Fruit fly (Drosophila melanogaster) whole organism, embryonic: ENCODE results near the gene CAH1.

ENCODE experiments used
- Awh ChIP-seq: fragments of 200-800 bp; sonication (Bioruptor generic); IDR thresholded peaks from 2 replicates; pipeline ENCODE4, ENCODE4 v1.3.6; 2022; ENCODE audit warnings: missing biosample characterization, missing genetic modification characterization
- Bgb ChIP-seq: fragments of 200-800 bp; sonication (Bioruptor generic); IDR thresholded peaks from 2 replicates; pipeline ENCODE4 v1.3.6; 2022; ENCODE audit warnings: missing biosample characterization, missing genetic modification characterization; ENCODE audit not compliant: partially characterized antibody
- CG10431 ChIP-seq: fragments of 200-800 bp; sonication (Bioruptor generic); optimal IDR thresholded peaks from 3 replicates; lab custom pipeline; 2018; ENCODE audit warnings: missing biosample characterization, mild to moderate bottlenecking, missing genetic modification characterization
- CG11560 ChIP-seq: fragments of 200-800 bp; sonication (Bioruptor generic); IDR thresholded peaks from 3 replicates; pipeline ENCODE4 v1.3.6; 2022; ENCODE audit warnings: missing biosample characterization, missing genetic modification characterization
- CG14014 ChIP-seq: fragments of 200-800 bp; sonication (Bioruptor generic); IDR thresholded peaks from 2 replicates; pipeline ENCODE4 v1.3.6; 2022; ENCODE audit warnings: missing biosample characterization, missing genetic modification characterization
- CG1529 ChIP-seq: fragments of 200-800 bp; sonication (Bioruptor generic); optimal IDR thresholded peaks from 3 replicates; lab custom pipeline; 2018; ENCODE audit warnings: missing biosample characterization, missing genetic modification characterization
- CG17186 ChIP-seq: fragments of 200-800 bp; sonication (Bioruptor generic); optimal IDR thresholded peaks from 3 replicates; lab custom pipeline; 2017; ENCODE audit warnings: missing biosample characterization, missing genetic modification reagents, missing genetic modification characterization
- CG2199 ChIP-seq: fragments of 200-800 bp; sonication (Bioruptor generic); IDR thresholded peaks from 3 replicates; pipeline ENCODE4 v1.3.6; 2022; ENCODE audit warnings: missing biosample characterization, missing genetic modification characterization
- CG3163 ChIP-seq: fragments of 200-800 bp; sonication (Bioruptor generic); optimal IDR thresholded peaks from 3 replicates; lab custom pipeline; 2016; ENCODE audit warnings: missing biosample characterization, missing genetic modification characterization
- CG33557 ChIP-seq: fragments of 200-800 bp; sonication (Bioruptor generic); optimal IDR thresholded peaks from 2 replicates; lab custom pipeline; 2019; ENCODE audit warnings: missing biosample characterization, mild to moderate bottlenecking, missing genetic modification characterization, moderate library complexity
- CG34376 ChIP-seq: fragments of 200-800 bp; sonication (Bioruptor generic); optimal IDR thresholded peaks from 2 replicates; lab custom pipeline; 2018; ENCODE audit warnings: missing biosample characterization, mild to moderate bottlenecking, missing genetic modification characterization
- CG34422 ChIP-seq: fragments of 200-800 bp; sonication (Bioruptor generic); IDR thresholded peaks from 3 replicates; pipeline ENCODE4 v1.3.6; 2022; ENCODE audit warnings: missing biosample characterization, missing genetic modification characterization
- CG3847 ChIP-seq: fragments of 200-800 bp; sonication (Bioruptor generic); IDR thresholded peaks from 2 replicates; pipeline ENCODE4 v1.3.6; 2022; ENCODE audit warnings: missing biosample characterization, missing genetic modification characterization
- CG4404 ChIP-seq: fragments of 200-800 bp; sonication (Bioruptor generic); IDR thresholded peaks from 2 replicates; pipeline ENCODE4 v1.3.6; 2022; ENCODE audit warnings: missing biosample characterization, missing genetic modification characterization
- CG4617 ChIP-seq: fragments of 200-800 bp; sonication (Bioruptor generic); optimal IDR thresholded peaks from 3 replicates; lab custom pipeline; 2016; ENCODE audit warnings: missing biosample characterization, missing genetic modification characterization, borderline replicate concordance
- CG4820 ChIP-seq: fragments of 200-800 bp; sonication (Bioruptor generic); optimal IDR thresholded peaks from 3 replicates; lab custom pipeline; 2016; ENCODE audit warnings: missing biosample characterization, missing genetic modification characterization
- CG5245 ChIP-seq: fragments of 200-800 bp; sonication (Bioruptor generic); optimal IDR thresholded peaks from 3 replicates; lab custom pipeline; 2016; ENCODE audit warnings: missing biosample characterization, missing genetic modification characterization
- CG7786 ChIP-seq: fragments of 200-800 bp; sonication (Bioruptor generic); optimal IDR thresholded peaks from 2 replicates; lab custom pipeline; 2016; ENCODE audit warnings: missing biosample characterization, missing genetic modification characterization
- CG7839 ChIP-seq: fragments of 200-800 bp; sonication (Bioruptor generic); optimal IDR thresholded peaks from 3 replicates; lab custom pipeline; 2018; ENCODE audit warnings: missing biosample characterization, mild to moderate bottlenecking, missing genetic modification characterization, moderate library complexity
- CG9437 ChIP-seq: fragments of 200-800 bp; sonication (Bioruptor generic); optimal IDR thresholded peaks from 2 replicates; lab custom pipeline; 2018; ENCODE audit warnings: missing biosample characterization, mild to moderate bottlenecking, missing genetic modification characterization
- Deaf1 ChIP-seq: fragments of 200-800 bp; optimal IDR thresholded peaks from 3 replicates; lab custom pipeline; 2019; ENCODE audit warnings: missing biosample characterization, mild to moderate bottlenecking, missing genetic modification characterization, moderate library complexity
- Dip2 ChIP-seq: fragments of 200-800 bp; sonication (Bioruptor generic); IDR thresholded peaks from 2 replicates; pipeline ENCODE4 v1.3.6; 2022; ENCODE audit warnings: missing biosample characterization, missing genetic modification characterization
- Doc3 ChIP-seq: fragments of 200-800 bp; sonication (Bioruptor generic); IDR thresholded peaks from 3 replicates; pipeline ENCODE4 v1.3.6; 2022; ENCODE audit warnings: missing biosample characterization, missing genetic modification characterization; ENCODE audit not compliant: partially characterized antibody
- E2f2 ChIP-seq: fragments of 200-800 bp; sonication (Bioruptor generic); IDR thresholded peaks from 2 replicates; pipeline ENCODE4 v1.3.6; 2022; ENCODE audit warnings: missing biosample characterization, missing genetic modification characterization
- Fer1 ChIP-seq: fragments of 200-800 bp; sonication (Bioruptor generic); optimal IDR thresholded peaks from 2 replicates; lab custom pipeline; 2017; ENCODE audit warnings: missing biosample characterization, mild to moderate bottlenecking, missing genetic modification characterization
- GATAe ChIP-seq: fragments of 200-800 bp; sonication (Bioruptor generic); conservative IDR thresholded peaks from 2 replicates; pipeline ENCODE4 v1.3.6; 2022; ENCODE audit warnings: missing biosample characterization, missing genetic modification characterization
- Mrtf ChIP-seq: fragments of 200-800 bp; sonication (Bioruptor generic); IDR thresholded peaks from 3 replicates; pipeline ENCODE4 v1.3.6; 2022; ENCODE audit warnings: missing biosample characterization, missing genetic modification characterization
- Oli ChIP-seq: fragments of 200-800 bp; sonication (Bioruptor generic); optimal IDR thresholded peaks from 2 replicates; lab custom pipeline; 2018; ENCODE audit warnings: missing biosample characterization, mild to moderate bottlenecking, missing genetic modification characterization, moderate library complexity
- Opbp ChIP-seq: fragments of 200-800 bp; sonication (Bioruptor generic); IDR thresholded peaks from 3 replicates; pipeline ENCODE4 v1.3.6; 2022; ENCODE audit warnings: missing biosample characterization, missing genetic modification characterization; ENCODE audit not compliant: partially characterized antibody
- Xrp1 ChIP-seq: fragments of 200-800 bp; sonication (Bioruptor generic); IDR thresholded peaks from 2 replicates; pipeline ENCODE4 v1.3.6; 2022; ENCODE audit warnings: missing biosample characterization, missing genetic modification characterization
- bbx ChIP-seq: fragments of 200-800 bp; sonication (Bioruptor generic); IDR thresholded peaks from 2 replicates; pipeline ENCODE4 v1.3.6; 2022; ENCODE audit warnings: missing biosample characterization, missing genetic modification characterization; ENCODE audit not compliant: partially characterized antibody
- corto ChIP-seq: fragments of 200-800 bp; sonication (Bioruptor generic); optimal IDR thresholded peaks from 2 replicates; lab custom pipeline; 2016; ENCODE audit warnings: missing biosample characterization, mild to moderate bottlenecking, missing genetic modification characterization, moderate library complexity
- cwo ChIP-seq: fragments of 200-800 bp; sonication (Bioruptor generic); optimal IDR thresholded peaks from 3 replicates; lab custom pipeline; 2017; ENCODE audit warnings: missing biosample characterization, missing genetic modification characterization, mild to moderate bottlenecking, moderate library complexity, missing genetic modification reagents
- danr ChIP-seq: fragments of 200-800 bp; sonication (Bioruptor generic); IDR thresholded peaks from 2 replicates; pipeline ENCODE4 v1.3.6; 2022; ENCODE audit warnings: missing biosample characterization, missing genetic modification characterization
- eve ChIP-seq, 2 experiments: fragments of >200 bp; optimal IDR thresholded peaks; 2 replicates each; lab custom pipeline; 2017; ENCODE audit warnings: missing biosample characterization in 2 of 2, missing genetic modification characterization in 2 of 2
- her ChIP-seq: fragments of 200-800 bp; sonication (Bioruptor generic); optimal IDR thresholded peaks from 2 replicates; lab custom pipeline; 2016; ENCODE audit warnings: missing biosample characterization, missing genetic modification characterization
- hth ChIP-seq: fragments of >200 bp; optimal IDR thresholded peaks from 2 replicates; lab custom pipeline; 2017; ENCODE audit warnings: inconsistent platforms
- jing ChIP-seq: fragments of 200-800 bp; sonication (Bioruptor generic); optimal IDR thresholded peaks from 2 replicates; lab custom pipeline; 2018; ENCODE audit warnings: missing biosample characterization, mild to moderate bottlenecking, missing genetic modification characterization
- lov ChIP-seq, 2 experiments: fragments of 200-800 bp in 1 of 2; fragments of >200 bp in 1 of 2; sonication (Bioruptor generic) in 1 of 2; IDR thresholded peaks in 1 of 2; optimal IDR thresholded peaks in 1 of 2; 2 replicates in 1 of 2; 3 replicates in 1 of 2; pipeline versions ENCODE4 v1.3.6 to Lab custom; 2017 to 2022; ENCODE audit warnings: missing biosample characterization in 1 of 2, missing genetic modification characterization in 1 of 2
- onecut ChIP-seq: fragments of 200-800 bp; sonication (Bioruptor generic); IDR thresholded peaks from 2 replicates; pipeline ENCODE4 v1.3.6; 2022; ENCODE audit warnings: missing biosample characterization, missing genetic modification characterization
- pan ChIP-seq, 4 experiments: fragments of >200 bp in 3 of 4; fragments of 200-800 bp in 1 of 4; sonication (Bioruptor generic) in 1 of 4; optimal IDR thresholded peaks in 3 of 4; IDR thresholded peaks in 1 of 4; 2 replicates each; pipeline versions ENCODE4 v1.3.6 to Lab custom; 2017 to 2022; ENCODE audit warnings: missing biosample characterization in 2 of 4, missing genetic modification characterization in 2 of 4, mixed read lengths in 1 of 4
- pfk ChIP-seq: fragments of 200-800 bp; sonication (Bioruptor generic); optimal IDR thresholded peaks from 2 replicates; lab custom pipeline; 2018; ENCODE audit warnings: missing biosample characterization, mild to moderate bottlenecking, missing genetic modification characterization, moderate library complexity
- prd ChIP-seq, 3 experiments: fragments of >200 bp in 2 of 3; fragments of 200-800 bp in 1 of 3; sonication (Bioruptor generic) in 1 of 3; optimal IDR thresholded peaks in 2 of 3; IDR thresholded peaks in 1 of 3; 2 replicates in 2 of 3; 3 replicates in 1 of 3; pipeline versions ENCODE4 v1.3.6 to Lab custom; 2017 to 2022; ENCODE audit warnings: missing biosample characterization in 1 of 3, missing genetic modification characterization in 1 of 3
- rib ChIP-seq: fragments of 200-800 bp; sonication (Bioruptor generic); IDR thresholded peaks from 2 replicates; pipeline ENCODE4 v1.3.6; 2022; ENCODE audit warnings: missing biosample characterization, missing genetic modification characterization
- scrt ChIP-seq: fragments of 200-800 bp; sonication (Bioruptor generic); optimal IDR thresholded peaks from 2 replicates; lab custom pipeline; 2018; ENCODE audit warnings: missing biosample characterization, mild to moderate bottlenecking, missing genetic modification characterization, moderate library complexity
- shn ChIP-seq: fragments of 200-800 bp; sonication (Bioruptor generic); optimal IDR thresholded peaks from 3 replicates; lab custom pipeline; 2016; ENCODE audit warnings: missing biosample characterization, missing genetic modification characterization
- sima ChIP-seq: fragments of 200-800 bp; sonication (Bioruptor generic); optimal IDR thresholded peaks from 2 replicates; lab custom pipeline; 2016; ENCODE audit warnings: missing biosample characterization, missing genetic modification characterization
- tin ChIP-seq: fragments of 200-800 bp; sonication (Bioruptor generic); optimal IDR thresholded peaks from 3 replicates; lab custom pipeline; 2016; ENCODE audit warnings: missing biosample characterization, missing genetic modification characterization
- tx ChIP-seq: fragments of 200-800 bp; sonication (Bioruptor generic); optimal IDR thresholded peaks from 2 replicates; lab custom pipeline; 2016; ENCODE audit warnings: missing biosample characterization, missing genetic modification characterization

CAH1 gene

dm6 chr2L:13839744-13840151 is 36.3 kb downstream of the CAH1 start (continued):
- TF ChIP-seq CG33557 (GFP tag; lab: Kevin White, UChicago) (peak; percentile 5), GATAe (GFP tag; lab: Robert Waterston, UW) (no peak), Fer1 (GFP tag; lab: Kevin White, UChicago) (peak; percentile 79), pan (optimal IDR thresholded peaks at IDR 0.05; lab: Kevin White, UChicago) (no peak), pan (GFP tag; optimal IDR thresholded peaks at IDR 0.05 in 1 of 2, IDR thresholded peaks at IDR 0.05 in 1 of 2) (peak in 1 of 2 experiments; percentile 77), Bgb (GFP tag; lab: Robert Waterston, UW) (no peak), cwo (GFP tag; lab: Kevin White, UChicago) (peak; percentile 70), Oli (peak; percentile 88), CG4404 (GFP tag; lab: Robert Waterston, UW) (no peak; the same call in 1 of the 2 replicates), CG4617 (GFP tag; lab: Kevin White, UChicago) (peak; percentile 27), her (GFP tag; lab: Kevin White, UChicago) (peak; percentile 53), CG34422 (peak; percentile 65; the same call in 2 of the 3 replicates), Doc3 (GFP tag; lab: Robert Waterston, UW) (no peak), CG9437 (peak; percentile 73), rib (0 out of 2 replicates have a peak, but pooled peaks have one; percentile 36), Deaf1 (tag; lab: Kevin White, UChicago) (peak; percentile 70), CG3163 (peak; percentile 37), Awh (GFP tag; lab: Robert Waterston, UW) (peak; percentile 45; the same call in 1 of the 2 replicates), bbx (GFP tag; lab: Robert Waterston, UW) (no peak), E2f2 (GFP tag; lab: Robert Waterston, UW) (peak; percentile 67), CG1529 (peak; percentile 67), onecut (GFP tag; lab: Robert Waterston, UW) (peak; percentile 73), eve (GFP tag; optimal IDR thresholded peaks at IDR 0.05; lab: Kevin White, UChicago) (peak in 1 of 2 experiments; percentile 93), CG17186 (GFP tag; lab: Kevin White, UChicago) (no peak), Dip2 (GFP tag; lab: Robert Waterston, UW) (0 out of 2 replicates have a peak, but pooled peaks have one; percentile 24), CG34376 (GFP tag; lab: Kevin White, UChicago) (no peak), jing (GFP tag; lab: Kevin White, UChicago) (peak; percentile 47), prd (optimal IDR thresholded peaks at IDR 0.05; lab: Kevin White, UChicago) (no peak), prd (GFP tag; IDR thresholded peaks at IDR 0.05; lab: Robert Waterston, UW) (peak; percentile 70), CG3847 (GFP tag; lab: Robert Waterston, UW) (peak; percentile 70), CG11560 (no peak), pfk (GFP tag; lab: Kevin White, UChicago) (no peak), sima (GFP tag; lab: Kevin White, UChicago) (no peak), Opbp (GFP tag; lab: Robert Waterston, UW) (no peak), CG7786 (GFP tag; lab: Kevin White, UChicago) (peak; percentile 58), corto (peak; percentile 67), CG14014 (GFP tag; lab: Robert Waterston, UW) (peak; percentile 76), tx (GFP tag; lab: Kevin White, UChicago) (no peak), lov (optimal IDR thresholded peaks at IDR 0.05; lab: Kevin White, UChicago) (no peak), lov (GFP tag; IDR thresholded peaks at IDR 0.05; lab: Robert Waterston, UW) (no peak), CG7839 (tag; lab: Kevin White, UChicago) (peak; percentile 93), CG4820 (GFP tag; lab: Kevin White, UChicago) (peak; percentile 92), Xrp1 (GFP tag; lab: Robert Waterston, UW) (peak; percentile 83), CG2199 (GFP tag; lab: Robert Waterston, UW) (peak; percentile 74; the same call in 1 of the 3 replicates), Mrtf (peak; percentile 44; the same call in 1 of the 3 replicates), danr (GFP tag; lab: Robert Waterston, UW) (peak; percentile 74), CG10431 (GFP tag; lab: Kevin White, UChicago) (peak; percentile 28), hth (lab: Kevin White, UChicago) (no peak), CG5245 (GFP tag; lab: Kevin White, UChicago) (peak; percentile 85), shn (GFP tag; lab: Kevin White, UChicago) (peak; percentile 52), scrt (GFP tag; lab: Kevin White, UChicago) (peak; percentile 53), tin (GFP tag; lab: Kevin White, UChicago) (peak; percentile 81)
